Fruit fly (Drosophila melanogaster) whole organism, embryonic: ENCODE data around the gene eIF2alpha.

Experiments used
- B-H1 ChIP-seq: fragments of 200-800 bp; sonication (Bioruptor generic); IDR thresholded peaks from 3 replicates; pipeline ENCODE4 v1.3.6; 2022; ENCODE audit warnings: missing biosample characterization, missing genetic modification characterization
- CG1024 ChIP-seq: fragments of 200-800 bp; sonication (Bioruptor generic); IDR thresholded peaks from 2 replicates; pipeline ENCODE4 v1.3.6; 2022; ENCODE audit warnings: missing biosample characterization, missing genetic modification characterization
- CG10366 ChIP-seq: fragments of 200-800 bp; sonication (Bioruptor generic); IDR thresholded peaks from 2 replicates; pipeline ENCODE4 v1.3.6; 2022; ENCODE audit warnings: missing biosample characterization, missing genetic modification characterization
- CG10979 ChIP-seq: fragments of 200-800 bp; sonication (Bioruptor generic); optimal IDR thresholded peaks from 2 replicates; lab custom pipeline; 2018; ENCODE audit warnings: missing biosample characterization, mild to moderate bottlenecking, missing genetic modification characterization, moderate library complexity
- CG11085 ChIP-seq: fragments of 200-800 bp; sonication (Bioruptor generic); IDR thresholded peaks from 2 replicates; pipeline ENCODE4 v1.3.6; 2022; ENCODE audit warnings: missing biosample characterization, missing genetic modification characterization
- CG12071 ChIP-seq: fragments of 200-800 bp; sonication (Bioruptor generic); optimal IDR thresholded peaks from 3 replicates; lab custom pipeline; 2018; ENCODE audit warnings: missing biosample characterization, mild to moderate bottlenecking, missing genetic modification characterization
- CG12219 ChIP-seq: fragments of 200-800 bp; sonication (Bioruptor generic); optimal IDR thresholded peaks from 3 replicates; lab custom pipeline; 2018; ENCODE audit warnings: missing biosample characterization, mild to moderate bottlenecking, missing genetic modification characterization
- CG13296 ChIP-seq: fragments of 200-800 bp; sonication (Bioruptor generic); optimal IDR thresholded peaks from 3 replicates; lab custom pipeline; 2018; ENCODE audit warnings: missing biosample characterization, mild to moderate bottlenecking, missing genetic modification characterization
- CG14710 ChIP-seq: fragments of 200-800 bp; sonication (Bioruptor generic); optimal IDR thresholded peaks from 3 replicates; lab custom pipeline; 2019; ENCODE audit warnings: missing biosample characterization, mild to moderate bottlenecking, missing genetic modification characterization, moderate library complexity
- CG15514 ChIP-seq: fragments of 200-800 bp; sonication (Bioruptor generic); optimal IDR thresholded peaks from 3 replicates; lab custom pipeline; 2017; ENCODE audit warnings: missing biosample characterization, missing genetic modification characterization, mild to moderate bottlenecking, moderate library complexity, missing genetic modification reagents
- CG17359 ChIP-seq: fragments of 200-800 bp; sonication (Bioruptor generic); optimal IDR thresholded peaks from 3 replicates; lab custom pipeline; 2018; ENCODE audit warnings: missing biosample characterization, mild to moderate bottlenecking, missing genetic modification characterization, moderate library complexity
- CG18599 ChIP-seq: fragments of 200-800 bp; sonication (Bioruptor generic); optimal IDR thresholded peaks from 3 replicates; lab custom pipeline; 2017; ENCODE audit warnings: missing biosample characterization, missing genetic modification characterization, mild to moderate bottlenecking, moderate library complexity, missing genetic modification reagents
- CG18764 ChIP-seq: fragments of 200-800 bp; sonication (Bioruptor generic); optimal IDR thresholded peaks from 3 replicates; lab custom pipeline; 2016; ENCODE audit warnings: missing biosample characterization, missing genetic modification characterization
- CG2116 ChIP-seq: fragments of 200-800 bp; sonication (Bioruptor generic); optimal IDR thresholded peaks from 3 replicates; lab custom pipeline; 2018; ENCODE audit warnings: missing biosample characterization, mild to moderate bottlenecking, missing genetic modification characterization
- CG2712 ChIP-seq: fragments of 200-800 bp; optimal IDR thresholded peaks from 3 replicates; lab custom pipeline; 2019; ENCODE audit warnings: missing biosample characterization, mild to moderate bottlenecking, missing genetic modification characterization, moderate library complexity
- CG32772 ChIP-seq: fragments of 200-800 bp; sonication (Bioruptor generic); IDR thresholded peaks from 2 replicates; pipeline ENCODE4 v1.3.6; 2022; ENCODE audit warnings: missing biosample characterization, missing genetic modification characterization
- CG33557 ChIP-seq: fragments of 200-800 bp; sonication (Bioruptor generic); optimal IDR thresholded peaks from 2 replicates; lab custom pipeline; 2019; ENCODE audit warnings: missing biosample characterization, mild to moderate bottlenecking, missing genetic modification characterization, moderate library complexity
- CG34224 ChIP-seq: fragments of 200-800 bp; sonication (Bioruptor generic); IDR thresholded peaks from 3 replicates; pipeline ENCODE4 v1.3.6; 2022; ENCODE audit warnings: missing biosample characterization, missing genetic modification characterization; ENCODE audit not compliant: partially characterized antibody
- CG3847 ChIP-seq: fragments of 200-800 bp; sonication (Bioruptor generic); IDR thresholded peaks from 2 replicates; pipeline ENCODE4 v1.3.6; 2022; ENCODE audit warnings: missing biosample characterization, missing genetic modification characterization
- CG5245 ChIP-seq: fragments of 200-800 bp; sonication (Bioruptor generic); optimal IDR thresholded peaks from 3 replicates; lab custom pipeline; 2016; ENCODE audit warnings: missing biosample characterization, missing genetic modification characterization
- CG6791 ChIP-seq: fragments of 200-800 bp; sonication (Bioruptor generic); IDR thresholded peaks from 3 replicates; pipeline ENCODE4 v1.3.6; 2022; ENCODE audit warnings: missing biosample characterization, missing genetic modification characterization; ENCODE audit not compliant: partially characterized antibody
- CG6813 ChIP-seq: fragments of 200-800 bp; sonication (Bioruptor generic); optimal IDR thresholded peaks from 2 replicates; lab custom pipeline; 2017; ENCODE audit warnings: missing biosample characterization, missing genetic modification characterization, mild to moderate bottlenecking, moderate library complexity, missing genetic modification reagents
- CG7786 ChIP-seq: fragments of 200-800 bp; sonication (Bioruptor generic); optimal IDR thresholded peaks from 2 replicates; lab custom pipeline; 2016; ENCODE audit warnings: missing biosample characterization, missing genetic modification characterization
- CG8281 ChIP-seq: fragments of 200-800 bp; sonication (Bioruptor generic); optimal IDR thresholded peaks from 2 replicates; lab custom pipeline; 2018; ENCODE audit warnings: missing biosample characterization, mild to moderate bottlenecking, missing genetic modification characterization, moderate library complexity
- CG8290 ChIP-seq, 3 experiments: fragments of 200-800 bp; sonication (Bioruptor generic); optimal IDR thresholded peaks; 2 replicates each; lab custom pipeline; 2016 to 2019; ENCODE audit warnings: missing biosample characterization in 3 of 3, missing genetic modification characterization in 3 of 3, mild to moderate bottlenecking in 2 of 3, moderate library complexity in 1 of 3
- CG8478 ChIP-seq: fragments of >200 bp; optimal IDR thresholded peaks from 2 replicates; lab custom pipeline; 2018
- CG9609 ChIP-seq: fragments of 200-800 bp; sonication (Bioruptor generic); optimal IDR thresholded peaks from 3 replicates; lab custom pipeline; 2016; ENCODE audit warnings: missing biosample characterization, missing genetic modification characterization
- CkIIα-i1 ChIP-seq: fragments of 200-800 bp; sonication (Bioruptor generic); IDR thresholded peaks from 2 replicates; pipeline ENCODE4 v1.3.6; 2022; ENCODE audit warnings: missing biosample characterization, missing genetic modification characterization
- Deaf1 ChIP-seq: fragments of 200-800 bp; optimal IDR thresholded peaks from 3 replicates; lab custom pipeline; 2019; ENCODE audit warnings: missing biosample characterization, mild to moderate bottlenecking, missing genetic modification characterization, moderate library complexity
- Dp ChIP-seq: fragments of 200-800 bp; sonication (Bioruptor generic); optimal IDR thresholded peaks from 2 replicates; lab custom pipeline; 2018; ENCODE audit warnings: missing biosample characterization, mild to moderate bottlenecking, missing genetic modification characterization, moderate library complexity
- Fer3 ChIP-seq: fragments of 200-800 bp; sonication (Bioruptor generic); optimal IDR thresholded peaks from 2 replicates; lab custom pipeline; 2018; ENCODE audit warnings: missing biosample characterization, mild to moderate bottlenecking, missing genetic modification characterization, moderate library complexity
- HLH4C ChIP-seq: fragments of 200-800 bp; sonication (Bioruptor generic); IDR thresholded peaks from 3 replicates; pipeline ENCODE4 v1.3.6; 2022; ENCODE audit warnings: missing biosample characterization, missing genetic modification characterization; ENCODE audit not compliant: partially characterized antibody
- Max ChIP-seq: fragments of 200-800 bp; sonication (Bioruptor generic); optimal IDR thresholded peaks from 2 replicates; lab custom pipeline; 2016; ENCODE audit warnings: missing biosample characterization, mild to moderate bottlenecking, missing genetic modification characterization
- Mes4 ChIP-seq: fragments of 200-800 bp; sonication (Bioruptor generic); optimal IDR thresholded peaks from 2 replicates; lab custom pipeline; 2016; ENCODE audit warnings: missing biosample characterization, missing genetic modification characterization
- Optix ChIP-seq: fragments of 200-800 bp; sonication (Bioruptor generic); IDR thresholded peaks from 3 replicates; pipeline ENCODE4 v1.3.6; 2022; ENCODE audit warnings: missing biosample characterization, missing genetic modification characterization
- Stat92E ChIP-seq, 3 experiments: fragments of >200 bp in 2 of 3; fragments of 200-800 bp in 1 of 3; sonication (Bioruptor generic) in 1 of 3; optimal IDR thresholded peaks; 2 replicates each; lab custom pipeline; 2017 to 2019; ENCODE audit warnings: missing biosample characterization in 3 of 3, missing genetic modification characterization in 3 of 3, mild to moderate bottlenecking in 1 of 3, moderate library complexity in 1 of 3
- chif ChIP-seq, 2 experiments: fragments of 200-800 bp; sonication (Bioruptor generic); optimal IDR thresholded peaks; 3 replicates each; lab custom pipeline; 2016; ENCODE audit warnings: missing biosample characterization in 2 of 2, missing genetic modification characterization in 2 of 2
- crp ChIP-seq, 2 experiments: fragments of 200-800 bp; sonication (Bioruptor generic); optimal IDR thresholded peaks; 2 replicates in 1 of 2; 3 replicates in 1 of 2; lab custom pipeline; 2017; ENCODE audit warnings: missing biosample characterization in 2 of 2, missing genetic modification characterization in 2 of 2, mild to moderate bottlenecking in 1 of 2, moderate library complexity in 1 of 2
- dysf ChIP-seq: fragments of 200-800 bp; sonication (Bioruptor generic); IDR thresholded peaks from 3 replicates; pipeline ENCODE4 v1.3.6; 2022; ENCODE audit warnings: missing biosample characterization, missing genetic modification characterization
- emc ChIP-seq: fragments of 200-800 bp; sonication (Bioruptor generic); optimal IDR thresholded peaks from 2 replicates; lab custom pipeline; 2016; ENCODE audit warnings: missing biosample characterization, missing genetic modification characterization
- fd64A ChIP-seq: fragments of 200-800 bp; sonication (Bioruptor generic); optimal IDR thresholded peaks from 3 replicates; lab custom pipeline; 2018; ENCODE audit warnings: missing biosample characterization, mild to moderate bottlenecking, missing genetic modification characterization
- hbn ChIP-seq: fragments of 200-800 bp; sonication (Bioruptor generic); IDR thresholded peaks from 2 replicates; pipeline ENCODE4 v1.3.6; 2022; ENCODE audit warnings: missing biosample characterization, missing genetic modification characterization; ENCODE audit not compliant: partially characterized antibody
- insv ChIP-seq, 2 experiments: fragments of 200-800 bp; sonication (Bioruptor generic); optimal IDR thresholded peaks; 3 replicates each; lab custom pipeline; 2016 to 2018; ENCODE audit warnings: missing biosample characterization in 2 of 2, missing genetic modification characterization in 2 of 2
- pb ChIP-seq: fragments of 200-800 bp; sonication (Bioruptor generic); optimal IDR thresholded peaks from 3 replicates; lab custom pipeline; 2016; ENCODE audit warnings: missing biosample characterization, missing genetic modification characterization
- pzg ChIP-seq: fragments of 200-800 bp; sonication (Bioruptor generic); optimal IDR thresholded peaks from 3 replicates; lab custom pipeline; 2018; ENCODE audit warnings: missing biosample characterization, mild to moderate bottlenecking, missing genetic modification characterization, moderate library complexity
- rib ChIP-seq: fragments of 200-800 bp; sonication (Bioruptor generic); IDR thresholded peaks from 2 replicates; pipeline ENCODE4 v1.3.6; 2022; ENCODE audit warnings: missing biosample characterization, missing genetic modification characterization
- ro ChIP-seq: fragments of 200-800 bp; sonication (Bioruptor generic); IDR thresholded peaks from 2 replicates; pipeline ENCODE4 v1.3.6; 2022; ENCODE audit warnings: missing biosample characterization, missing genetic modification characterization
- sqz ChIP-seq: fragments of 200-800 bp; sonication (Bioruptor generic); optimal IDR thresholded peaks from 3 replicates; lab custom pipeline; 2018; ENCODE audit warnings: missing biosample characterization, mild to moderate bottlenecking, missing genetic modification characterization
- ttk ChIP-seq: fragments of 200-800 bp; sonication (Bioruptor generic); IDR thresholded peaks from 2 replicates; pipeline ENCODE4 v2.1.2; 2022; ENCODE audit warnings: missing biosample characterization, missing genetic modification characterization
- yki ChIP-seq: fragments of >200 bp; optimal IDR thresholded peaks from 3 replicates; lab custom pipeline; 2018

eIF2alpha gene

dm6 chrX:16441245-16441644 is 5.5 kb downstream of the eIF2alpha start, which contains the start of the genes Cdc50 and rngo (continued):
- no peak for TF ChIP-seq CG12071 (GFP tag; lab: Kevin White, UChicago)
- no peak for TF ChIP-seq CG13296 (GFP tag; lab: Kevin White, UChicago)
- no peak for TF ChIP-seq CG18764 (GFP tag; lab: Kevin White, UChicago)
- TF ChIP-seq CG10366 (GFP tag; lab: Robert Waterston, UW), result no peak
- TF ChIP-seq ttk (GFP tag; lab: Robert Waterston, UW), result no peak
- TF ChIP-seq CG6813 (GFP tag; lab: Kevin White, UChicago), result no peak
- TF ChIP-seq Max, result peak; percentile 60
- peak; percentile 64 for TF ChIP-seq CG2712 (tag; lab: Kevin White, UChicago)
- TF ChIP-seq Optix (GFP tag; lab: Robert Waterston, UW), result no peak
- TF ChIP-seq CG32772, result no peak
- no peak for TF ChIP-seq ro (GFP tag; lab: Robert Waterston, UW)
- TF ChIP-seq CG33557 (GFP tag; lab: Kevin White, UChicago), result no peak
- peak; percentile 92 for TF ChIP-seq CG14710 (tag; lab: Kevin White, UChicago)
- peak in 1 of 2 experiments; percentile 28 for TF ChIP-seq crp (GFP tag; optimal IDR thresholded peaks at IDR 0.05; lab: Kevin White, UChicago)
- no peak for TF ChIP-seq CG12219 (GFP tag; lab: Kevin White, UChicago)
- peak; percentile 26 for TF ChIP-seq CG10979 (tag; lab: Kevin White, UChicago)
- TF ChIP-seq sqz (GFP tag; lab: Kevin White, UChicago), result no peak
- peak; percentile 39 for TF ChIP-seq CG9609
- TF ChIP-seq hbn (GFP tag; lab: Robert Waterston, UW), result peak; percentile 96
- no peak for TF ChIP-seq B-H1 (GFP tag; lab: Robert Waterston, UW)
- no peak for TF ChIP-seq emc (GFP tag; lab: Kevin White, UChicago)
- TF ChIP-seq CG1024 (GFP tag; lab: Robert Waterston, UW), result no peak
- no peak for TF ChIP-seq yki (lab: Kevin White, UChicago)
- TF ChIP-seq Stat92E (GFP tag; optimal IDR thresholded peaks at IDR 0.05; lab: Kevin White, UChicago), result peak in 1 of 3 experiments; percentile 64
- TF ChIP-seq CG2116 (GFP tag; lab: Kevin White, UChicago), result peak; percentile 99
- TF ChIP-seq pb, result no peak
- no peak for TF ChIP-seq CG8478 (lab: Kevin White, UChicago)
- TF ChIP-seq Mes4, result peak; percentile 27
- no peak for TF ChIP-seq CG17359
- TF ChIP-seq CkIIα-i1 (GFP tag; lab: Robert Waterston, UW), result no peak
- no peak for TF ChIP-seq CG8281 (tag; lab: Kevin White, UChicago)
- no peak for TF ChIP-seq dysf
- TF ChIP-seq Dp (GFP tag; lab: Kevin White, UChicago), result peak; percentile 63
- no peak for TF ChIP-seq Fer3 (tag; lab: Kevin White, UChicago)
- no peak for TF ChIP-seq CG11085 (GFP tag; lab: Robert Waterston, UW)
- no peak for TF ChIP-seq Deaf1
- peak; percentile 98 for TF ChIP-seq CG34224 (GFP tag; lab: Robert Waterston, UW)
- no peak for TF ChIP-seq chif (GFP tag; optimal IDR thresholded peaks at IDR 0.05; lab: Kevin White, UChicago)
- peak in 1 of 2 experiments; percentile 37 for TF ChIP-seq insv (GFP tag; optimal IDR thresholded peaks at IDR 0.05; lab: Kevin White, UChicago)
- no peak for TF ChIP-seq CG18599
- TF ChIP-seq fd64A, result no peak
- TF ChIP-seq CG5245 (GFP tag; lab: Kevin White, UChicago), result no peak
- peak; percentile 96 for TF ChIP-seq CG6791 (GFP tag; lab: Robert Waterston, UW)
- peak; percentile 99 for TF ChIP-seq HLH4C
- no peak for TF ChIP-seq rib (GFP tag; lab: Robert Waterston, UW)
- peak; percentile 21 for TF ChIP-seq CG7786
- TF ChIP-seq pzg (GFP tag; lab: Kevin White, UChicago), result peak; percentile 75
- TF ChIP-seq CG3847 (GFP tag; lab: Robert Waterston, UW), result peak; percentile 37; the same call in 1 of the 2 replicates
- peak; percentile 31 for TF ChIP-seq CG8290 (GFP tag; optimal IDR thresholded peaks at IDR 0.05; lab: Kevin White, UChicago)
- peak in 1 of 2 experiments; percentile 29 for TF ChIP-seq CG8290 (tag; optimal IDR thresholded peaks at IDR 0.05; lab: Kevin White, UChicago)
- no peak for TF ChIP-seq CG15514 (GFP tag; lab: Kevin White, UChicago)
